Fruit fly (Drosophila melanogaster) whole organism, embryonic: ENCODE measurements around the gene Arp1.

Experiments
- bcd ChIP-seq: fragments of 200-800 bp; sonication (Bioruptor generic); optimal IDR thresholded peaks from 2 replicates; lab custom pipeline; 2017; ENCODE audit warnings: missing biosample characterization, mild to moderate bottlenecking, missing genetic modification characterization
- exex ChIP-seq: fragments of 200-800 bp; sonication (Bioruptor generic); optimal IDR thresholded peaks from 4 replicates; lab custom pipeline; 2018; ENCODE audit warnings: missing biosample characterization, mild to moderate bottlenecking, missing genetic modification characterization, moderate library complexity

Arp1 gene

dm6 chr3R:12743580-12743979 is 52.0 kb downstream of the Arp1 start, which contains the start of gene Ugt37A3:
Ugt37A3 (minus strand) TSS chr3R:12743680.
- TF ChIP-seq exex (peak; percentile 14), bcd (GFP tag; lab: Kevin White, UChicago) (no peak)
